Worm (Caenorhabditis elegans): ENCODE data around the gene apc-10.

Gene apc-10

DNA sequence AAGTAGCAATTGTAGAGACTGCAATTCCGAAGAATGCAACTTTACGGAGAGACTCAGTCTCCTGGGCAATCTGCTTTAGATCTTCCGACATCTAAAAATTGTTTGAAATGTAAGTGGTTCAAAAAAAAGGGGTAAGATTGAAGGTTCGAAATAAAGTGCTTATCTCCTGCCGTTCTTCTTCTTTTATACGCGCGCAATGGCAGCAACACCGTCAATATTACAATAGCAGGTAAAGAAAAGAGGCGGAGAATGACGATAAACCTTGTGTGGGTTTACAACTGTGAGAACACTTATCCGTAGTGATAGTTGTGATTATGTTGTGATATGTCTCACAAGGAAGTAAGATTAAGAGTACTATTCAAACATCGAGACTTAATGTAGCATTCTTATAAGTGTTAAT lies 4.4 kb downstream of the apc-10 start, which contains the start of gene col-13:
Gene col-13 (minus strand): TSS at position 101 of the 400 bp plus-strand sequence.
- TF ChIP-seq egl-44 (GFP tag; IDR thresholded peaks at IDR 0.05), result no peak
- TF ChIP-seq xnd-1 (tag; optimal IDR thresholded peaks at IDR 0.05), result no peak
- TF ChIP-seq lsl-1 (GFP tag; optimal IDR thresholded peaks at IDR 0.05), result no peak
- TF ChIP-seq lsy-27 (tag; optimal IDR thresholded peaks at IDR 0.05; ENCODE audit: borderline replicate concordance, insufficient read depth), result no peak
- TF ChIP-seq hmg-1.2 (GFP tag; IDR thresholded peaks at IDR 0.05), result no peak
- no peak for TF ChIP-seq sptf-2 (GFP tag; optimal IDR thresholded peaks at IDR 0.05)
- TF ChIP-seq let-526 (GFP tag; IDR thresholded peaks at IDR 0.05), result no peak
- no peak for TF ChIP-seq attf-3 (GFP tag; conservative IDR thresholded peaks at IDR 0.05)

DNA sequence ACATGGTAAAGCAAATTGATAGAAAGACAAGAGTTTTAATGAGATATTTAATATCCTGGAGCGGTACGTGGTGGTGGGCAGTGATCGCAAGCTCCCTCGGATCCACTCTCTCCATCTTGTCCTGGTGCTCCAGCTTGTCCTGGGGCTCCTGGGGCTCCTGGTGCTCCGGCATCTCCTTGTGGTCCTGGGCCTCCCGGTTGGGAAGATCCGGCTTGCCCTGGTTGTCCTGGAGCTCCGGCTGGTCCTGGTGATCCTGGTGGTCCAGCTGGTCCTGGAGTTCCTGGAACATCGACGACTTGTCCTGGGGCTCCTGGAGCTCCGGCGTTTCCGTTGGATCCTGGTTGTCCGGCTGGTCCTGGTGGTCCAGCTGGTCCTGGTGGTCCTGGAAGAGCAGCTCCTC lies 5.3 kb downstream of the apc-10 start:
- peak; percentile 94; the same call in 1 of the 2 replicates for TF ChIP-seq egrh-3 (GFP tag; IDR thresholded peaks at IDR 0.05)

DNA sequence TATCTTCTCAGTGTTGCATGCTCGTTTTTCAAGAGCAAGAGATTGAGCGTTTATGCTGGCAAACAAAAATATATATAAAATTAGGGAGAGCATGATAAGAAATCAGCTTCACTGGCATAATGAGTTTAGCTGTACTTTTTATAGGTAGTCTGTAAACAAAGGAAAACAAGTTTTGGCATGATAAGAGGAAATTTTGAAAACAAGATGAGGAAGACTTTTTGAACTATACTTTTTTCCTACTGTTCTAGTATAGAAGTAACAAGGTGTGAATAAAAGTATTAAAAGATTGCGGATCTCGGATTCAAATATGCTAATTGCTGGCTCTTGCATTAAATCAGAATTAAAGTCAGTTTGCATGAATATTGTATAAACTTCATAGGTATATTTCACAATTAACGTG lies 7.2 kb downstream of the apc-10 start, which contains the start of gene F15H10.5:
Gene F15H10.5 (minus strand): TSS at position 101 of the 400 bp plus-strand sequence.
- TF ChIP-seq lsl-1 (GFP tag; optimal IDR thresholded peaks at IDR 0.05) (no peak), madf-3 (GFP tag; IDR thresholded peaks at IDR 0.05) (no peak), ztf-28 (GFP tag; IDR thresholded peaks at IDR 0.05) (no peak)

DNA sequence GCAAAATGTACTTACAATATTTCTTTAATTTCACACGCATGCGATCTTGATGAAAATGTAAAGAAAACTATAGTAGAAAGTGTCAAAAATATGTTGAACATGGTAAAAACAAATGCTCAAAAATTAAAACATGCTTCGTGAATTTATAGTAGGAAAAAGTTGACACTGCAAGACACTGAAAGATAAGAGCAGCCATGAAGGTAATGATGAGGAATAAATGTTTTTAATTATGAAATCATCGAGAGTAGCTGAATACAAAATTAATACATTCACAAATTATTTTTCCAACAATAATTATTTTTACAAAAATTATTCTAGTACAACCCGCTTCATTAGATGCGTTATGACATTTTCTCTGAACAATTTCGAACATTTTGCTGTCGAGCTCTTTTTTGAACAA lies 9.2 kb downstream of the apc-10 start, which contains the start of gene F15H10.10:
Gene F15H10.10 (minus strand): TSS at position 101 of the 400 bp plus-strand sequence.
- TF ChIP-seq F37B4.10 (GFP tag; IDR thresholded peaks at IDR 0.05) (no peak), F49E8.2 (tag; optimal IDR thresholded peaks at IDR 0.05; ENCODE audit: insufficient read depth) (no peak), Y53F4B.3 (GFP tag; IDR thresholded peaks at IDR 0.05) (no peak), aptf-2 (GFP tag; conservative IDR thresholded peaks at IDR 0.05) (no peak), hmg-1.2 (GFP tag; IDR thresholded peaks at IDR 0.05) (no peak), lir-1 (GFP tag; conservative IDR thresholded peaks at IDR 0.05) (no peak), attf-3 (GFP tag; conservative IDR thresholded peaks at IDR 0.05) (no peak), bed-2 (GFP tag; IDR thresholded peaks at IDR 0.05) (no peak), rpc-1 (optimal IDR thresholded peaks at IDR 0.05) (no peak), rpc-1 (tag; optimal IDR thresholded peaks at IDR 0.05) (no peak), C17E4.6 (GFP tag; IDR thresholded peaks at IDR 0.05) (no peak), ceh-79 (tag; optimal IDR thresholded peaks at IDR 0.05) (no peak), somi-1 (GFP tag; optimal IDR thresholded peaks at IDR 0.05) (no peak), tbx-9 (tag; optimal IDR thresholded peaks at IDR 0.05; ENCODE audit: borderline replicate concordance) (no peak), K11D2.4 (GFP tag; IDR thresholded peaks at IDR 0.05) (no peak), dox-1 (GFP tag; IDR thresholded peaks at IDR 0.05) (no peak), pha-4 (tag; optimal IDR thresholded peaks at IDR 0.05) (no peak), lsy-27 (tag; optimal IDR thresholded peaks at IDR 0.05; ENCODE audit: borderline replicate concordance, insufficient read depth) (no peak), ceh-40 (GFP tag; IDR thresholded peaks at IDR 0.05) (no peak)

DNA sequence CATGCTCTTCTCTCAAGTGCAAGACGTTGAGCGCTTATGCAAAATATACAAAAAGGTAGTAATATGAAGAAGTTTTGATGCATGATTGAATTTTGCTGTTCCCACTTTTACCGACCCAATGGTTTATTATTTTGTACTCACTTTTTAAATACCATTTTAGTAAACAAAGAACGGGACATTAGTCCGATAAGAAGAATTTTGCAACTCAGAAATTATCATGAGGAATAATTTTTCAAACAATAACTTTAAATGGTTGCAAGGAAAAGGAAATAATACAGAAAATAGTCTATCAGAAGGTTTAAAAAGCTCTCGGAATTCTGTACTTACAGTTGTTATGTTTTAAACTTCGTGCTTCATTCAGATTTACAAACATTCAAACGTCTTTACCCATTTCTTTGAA lies 11.5 kb downstream of the apc-10 start, which contains the start of gene F15H10.9:
Gene F15H10.9 (minus strand): TSS at position 101 of the 400 bp plus-strand sequence.
- TF ChIP-seq xnd-1 (tag; optimal IDR thresholded peaks at IDR 0.05) (no peak), mel-28 (tag; optimal IDR thresholded peaks at IDR 0.05; ENCODE audit: borderline replicate concordance) (no peak), snpc-1.1 (tag; optimal IDR thresholded peaks at IDR 0.05; ENCODE audit: insufficient read depth) (no peak), gei-17 (GFP tag; optimal IDR thresholded peaks at IDR 0.05) (no peak)

Data from whole organism, young adult.